Worm (Caenorhabditis elegans): Measurements from ENCODE around the gene srab-8.

ce11 chrV:3195814-3196213 is 19.6 kb downstream of the srab-8 start:
- TF ChIP-seq fos-1 (tag; optimal IDR thresholded peaks at IDR 0.05), result no peak
- TF ChIP-seq nhr-23 (tag; optimal IDR thresholded peaks at IDR 0.05), result no peak
- no peak for TF ChIP-seq nhr-12 (tag; optimal IDR thresholded peaks at IDR 0.05)
- no peak for TF ChIP-seq ceh-16 (tag; optimal IDR thresholded peaks at IDR 0.05)
- TF ChIP-seq ZK546.5 (tag; optimal IDR thresholded peaks at IDR 0.05), result no peak
- no peak for TF ChIP-seq ama-1 (optimal IDR thresholded peaks at IDR 0.05)
- no peak for TF ChIP-seq nhr-77 (tag; optimal IDR thresholded peaks at IDR 0.05)

All from whole organism, L3 larva.